Worm (Caenorhabditis elegans) whole organism, early embryonic: Measurements from ENCODE around the gene Y43D4A.5.

ENCODE experiments used
- aly-1 ChIP-seq: sonication (generic microtip); optimal IDR thresholded peaks from 2 replicates; lab custom pipeline; 2016; ENCODE audit warnings: missing genetic modification characterization, missing compliant biosample characterization
- ama-1 ChIP-seq: fragments of 150-350 bp; optimal IDR thresholded peaks from 2 replicates; lab custom pipeline; 2014
- ets-7 ChIP-seq: sonication (generic microtip); optimal IDR thresholded peaks from 2 replicates; lab custom pipeline; 2016; ENCODE audit warnings: missing genotype, missing genetic modification characterization, missing compliant biosample characterization
- flt-1 ChIP-seq: fragments of 200-800 bp; sonication (Bioruptor generic); IDR thresholded peaks from 2 replicates; pipeline ENCODE4 v1.3.6; 2022; ENCODE audit warnings: missing genetic modification characterization, missing compliant biosample characterization
- hmbx-1 ChIP-seq: sonication (generic microtip); optimal IDR thresholded peaks from 2 replicates; lab custom pipeline; 2016; ENCODE audit warnings: mild to moderate bottlenecking, missing genetic modification characterization, missing compliant biosample characterization
- hmg-4 ChIP-seq: fragments of 200-800 bp; sonication (Bioruptor generic); optimal IDR thresholded peaks from 2 replicates; lab custom pipeline; 2018; ENCODE audit warnings: mild to moderate bottlenecking, missing genetic modification characterization, missing compliant biosample characterization
- hnd-1 ChIP-seq: sonication (generic microtip); optimal IDR thresholded peaks from 2 replicates; lab custom pipeline; 2016; ENCODE audit warnings: missing genetic modification characterization, missing compliant biosample characterization
- scrt-1 ChIP-seq: fragments of 200-800 bp; sonication (Bioruptor generic); IDR thresholded peaks from 2 replicates; pipeline ENCODE4 v1.3.6; 2022; ENCODE audit warnings: missing genetic modification characterization, missing compliant biosample characterization
- sea-1 ChIP-seq: fragments of 200-800 bp; sonication (Bioruptor generic); conservative IDR thresholded peaks from 2 replicates; pipeline ENCODE4 v1.3.6; 2022; ENCODE audit warnings: missing genetic modification characterization, missing compliant biosample characterization
- tbx-11 ChIP-seq: fragments of 200-800 bp; sonication (Bioruptor generic); IDR thresholded peaks from 2 replicates; pipeline ENCODE4 v1.3.6; 2022; ENCODE audit warnings: missing genetic modification characterization, missing compliant biosample characterization
- tbx-37 ChIP-seq: fragments of 200-800 bp; sonication (Bioruptor generic); conservative IDR thresholded peaks from 2 replicates; pipeline ENCODE4 v1.3.6; 2022; ENCODE audit warnings: missing genetic modification reagents, missing genetic modification characterization, missing compliant biosample characterization
- tra-4 ChIP-seq: sonication (generic microtip); optimal IDR thresholded peaks from 2 replicates; lab custom pipeline; 2017; ENCODE audit warnings: missing genetic modification characterization, missing compliant biosample characterization

DNA sequence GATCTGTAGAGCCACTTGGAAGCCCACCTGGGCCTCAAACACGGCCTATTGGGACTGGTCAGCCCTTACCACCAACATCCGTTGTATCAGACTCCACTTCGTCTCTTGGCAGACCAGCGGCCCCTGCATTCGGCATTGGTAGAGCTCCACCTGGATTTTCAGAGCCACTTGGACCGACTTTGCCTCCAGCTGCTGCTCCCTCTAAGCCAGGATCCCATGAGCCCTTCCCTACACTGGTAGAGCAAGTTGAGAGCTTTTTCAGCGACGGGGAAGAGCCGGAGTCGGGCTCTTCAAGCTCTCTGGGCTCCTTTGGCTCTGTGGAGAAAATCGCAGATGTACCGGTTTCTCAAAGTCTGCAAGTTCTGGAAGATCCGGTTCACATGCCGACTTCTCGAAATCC, 3.1 kb downstream of the Y43D4A.5 start:
- TF ChIP-seq ets-7 (no peak), scrt-1 (GFP tag; lab: Robert Waterston, UW) (no peak), tbx-11 (GFP tag; lab: Robert Waterston, UW) (no peak), ama-1 (no peak), hmg-4 (GFP tag; lab: Kevin White, UChicago) (no peak), flt-1 (GFP tag; lab: Robert Waterston, UW) (no peak), tbx-37 (GFP tag; lab: Robert Waterston, UW) (no peak), hmbx-1 (tag; lab: Kevin White, UChicago) (no peak), hnd-1 (tag; lab: Kevin White, UChicago) (no peak), sea-1 (no peak), aly-1 (tag; lab: Kevin White, UChicago) (no peak), tra-4 (no peak)
